Fruit fly (Drosophila melanogaster) whole organism, prepupa: ENCODE data around the gene CG3618.

Experiments
- Blimp-1 ChIP-seq: fragments of 200-800 bp; sonication (Bioruptor generic); optimal IDR thresholded peaks from 3 replicates; lab custom pipeline; 2017; ENCODE audit warnings: missing biosample characterization, missing genetic modification characterization, mild to moderate bottlenecking, moderate library complexity, missing genetic modification reagents
- CG11294 ChIP-seq: fragments of 200-800 bp; sonication (Bioruptor generic); IDR thresholded peaks from 2 replicates; pipeline ENCODE4 v1.3.6; 2022; ENCODE audit warnings: missing biosample characterization, missing genetic modification characterization
- CG11762 ChIP-seq: fragments of 200-800 bp; sonication (Bioruptor generic); optimal IDR thresholded peaks from 3 replicates; lab custom pipeline; 2016; ENCODE audit warnings: missing biosample characterization, missing genetic modification characterization; ENCODE audit not compliant: insufficient read depth
- CG11902 ChIP-seq: fragments of 200-800 bp; sonication (Bioruptor generic); optimal IDR thresholded peaks from 3 replicates; lab custom pipeline; 2016; ENCODE audit warnings: missing biosample characterization, missing genetic modification characterization
- CG15336 ChIP-seq: fragments of 200-800 bp; sonication (Bioruptor generic); IDR thresholded peaks from 2 replicates; pipeline ENCODE4 v1.3.6; 2022; ENCODE audit warnings: missing biosample characterization, missing genetic modification characterization
- CG1621 ChIP-seq: fragments of 200-800 bp; sonication (Bioruptor generic); optimal IDR thresholded peaks from 3 replicates; lab custom pipeline; 2018; ENCODE audit warnings: missing biosample characterization, mild to moderate bottlenecking, missing genetic modification characterization
- CG3032 ChIP-seq: fragments of 200-800 bp; optimal IDR thresholded peaks from 2 replicates; lab custom pipeline; 2019; ENCODE audit warnings: missing biosample characterization, mild to moderate bottlenecking, missing genetic modification characterization, moderate library complexity
- CG31627 ChIP-seq: fragments of 200-800 bp; sonication (Bioruptor generic); optimal IDR thresholded peaks from 3 replicates; lab custom pipeline; 2016; ENCODE audit warnings: missing biosample characterization, missing genetic modification characterization
- CG34406 ChIP-seq: fragments of 200-800 bp; sonication (Bioruptor generic); optimal IDR thresholded peaks from 3 replicates; lab custom pipeline; 2016; ENCODE audit warnings: missing biosample characterization, missing genetic modification characterization
- CG3919 ChIP-seq: fragments of 200-800 bp; sonication (Bioruptor generic); optimal IDR thresholded peaks from 3 replicates; lab custom pipeline; 2016; ENCODE audit warnings: missing biosample characterization, missing genetic modification characterization
- CG6163 ChIP-seq: fragments of 200-800 bp; sonication (Bioruptor generic); IDR thresholded peaks from 3 replicates; pipeline ENCODE4 v1.3.6; 2022; ENCODE audit warnings: missing biosample characterization, missing genetic modification characterization
- CG6854 ChIP-seq: fragments of 200-800 bp; sonication (Bioruptor generic); optimal IDR thresholded peaks from 2 replicates; lab custom pipeline; 2017; ENCODE audit warnings: missing biosample characterization, mild to moderate bottlenecking, missing genetic modification characterization
- CG8319 ChIP-seq: fragments of 200-800 bp; sonication (Bioruptor generic); optimal IDR thresholded peaks from 3 replicates; lab custom pipeline; 2016; ENCODE audit warnings: missing biosample characterization, missing genetic modification characterization
- CG8632 ChIP-seq: fragments of 200-800 bp; sonication (Bioruptor generic); optimal IDR thresholded peaks from 3 replicates; lab custom pipeline; 2016; ENCODE audit warnings: missing biosample characterization, missing genetic modification characterization
- CG9139 ChIP-seq: fragments of 200-800 bp; sonication (Bioruptor generic); optimal IDR thresholded peaks from 3 replicates; lab custom pipeline; 2017; ENCODE audit warnings: missing biosample characterization, mild to moderate bottlenecking, missing genetic modification characterization
- Eip78C ChIP-seq: fragments of 200-800 bp; sonication (Bioruptor generic); peaks from one replicate; lab custom pipeline; 2016; ENCODE audit warnings: missing biosample characterization, missing genetic modification characterization
- Gug ChIP-seq: fragments of 200-800 bp; sonication (Bioruptor generic); IDR thresholded peaks from 2 replicates; pipeline ENCODE4 v1.3.6; 2022; ENCODE audit warnings: missing biosample characterization, missing genetic modification characterization
- Hr4 ChIP-seq: fragments of 200-800 bp; sonication (Bioruptor generic); optimal IDR thresholded peaks from 3 replicates; lab custom pipeline; 2016; ENCODE audit warnings: missing biosample characterization, missing genetic modification characterization
- Met ChIP-seq: fragments of 200-800 bp; sonication (Bioruptor generic); optimal IDR thresholded peaks from 3 replicates; lab custom pipeline; 2016; ENCODE audit warnings: missing biosample characterization, missing genetic modification characterization
- OdsH ChIP-seq: fragments of 200-800 bp; sonication (Bioruptor generic); optimal IDR thresholded peaks from 3 replicates; lab custom pipeline; 2016; ENCODE audit warnings: missing biosample characterization, missing genetic modification characterization
- Smox ChIP-seq: fragments of 200-800 bp; sonication (Bioruptor generic); optimal IDR thresholded peaks from 3 replicates; lab custom pipeline; 2016; ENCODE audit warnings: missing biosample characterization, missing genetic modification characterization
- Sox102F ChIP-seq: fragments of 200-800 bp; sonication (Bioruptor generic); optimal IDR thresholded peaks from 2 replicates; lab custom pipeline; 2016; ENCODE audit warnings: missing biosample characterization, mild to moderate bottlenecking, missing genetic modification characterization
- Sox15 ChIP-seq: fragments of 200-800 bp; sonication (Bioruptor generic); optimal IDR thresholded peaks from 3 replicates; lab custom pipeline; 2016; ENCODE audit warnings: missing biosample characterization, missing genetic modification characterization
- acj6 ChIP-seq: fragments of 200-800 bp; sonication (Bioruptor generic); optimal IDR thresholded peaks from 3 replicates; lab custom pipeline; 2016; ENCODE audit warnings: missing biosample characterization, missing genetic modification characterization
- dac ChIP-seq: fragments of 200-800 bp; sonication (Bioruptor generic); optimal IDR thresholded peaks from 2 replicates; lab custom pipeline; 2017; ENCODE audit warnings: missing biosample characterization, mild to moderate bottlenecking, missing genetic modification characterization
- dsx ChIP-seq: fragments of 200-800 bp; optimal IDR thresholded peaks from 3 replicates; lab custom pipeline; 2019; ENCODE audit warnings: missing biosample characterization, mild to moderate bottlenecking, missing genetic modification characterization, moderate library complexity; ENCODE audit not compliant: poor library complexity, severe bottlenecking
- eg ChIP-seq: fragments of 200-800 bp; sonication (Bioruptor generic); IDR thresholded peaks from 3 replicates; pipeline ENCODE4 v1.3.6; 2022; ENCODE audit warnings: missing biosample characterization, missing genetic modification characterization
- esn ChIP-seq: fragments of 200-800 bp; sonication (Bioruptor generic); optimal IDR thresholded peaks from 2 replicates; lab custom pipeline; 2016; ENCODE audit warnings: missing biosample characterization, mild to moderate bottlenecking, missing genetic modification characterization, moderate library complexity
- fd59A ChIP-seq: fragments of 200-800 bp; sonication (Bioruptor generic); optimal IDR thresholded peaks from 2 replicates; lab custom pipeline; 2017; ENCODE audit warnings: missing biosample characterization, mild to moderate bottlenecking, missing genetic modification characterization, missing genetic modification reagents
- lz ChIP-seq: fragments of 200-800 bp; sonication (Bioruptor generic); optimal IDR thresholded peaks from 3 replicates; lab custom pipeline; 2016; ENCODE audit warnings: missing biosample characterization, missing genetic modification characterization
- salr ChIP-seq, 2 experiments: fragments of 200-800 bp; sonication (Bioruptor generic); optimal IDR thresholded peaks; 3 replicates each; lab custom pipeline; 2016 to 2018; ENCODE audit warnings: missing biosample characterization in 2 of 2, missing genetic modification characterization in 2 of 2, mild to moderate bottlenecking in 1 of 2
- svp ChIP-seq: fragments of 200-800 bp; sonication (Bioruptor generic); peaks from one replicate; lab custom pipeline; 2016; ENCODE audit warnings: missing biosample characterization, missing genetic modification characterization
- vri ChIP-seq: fragments of 200-800 bp; sonication (Bioruptor generic); optimal IDR thresholded peaks from 3 replicates; lab custom pipeline; 2016; ENCODE audit warnings: missing biosample characterization, mild to moderate bottlenecking, missing genetic modification characterization

Gene CG3618

DNA sequence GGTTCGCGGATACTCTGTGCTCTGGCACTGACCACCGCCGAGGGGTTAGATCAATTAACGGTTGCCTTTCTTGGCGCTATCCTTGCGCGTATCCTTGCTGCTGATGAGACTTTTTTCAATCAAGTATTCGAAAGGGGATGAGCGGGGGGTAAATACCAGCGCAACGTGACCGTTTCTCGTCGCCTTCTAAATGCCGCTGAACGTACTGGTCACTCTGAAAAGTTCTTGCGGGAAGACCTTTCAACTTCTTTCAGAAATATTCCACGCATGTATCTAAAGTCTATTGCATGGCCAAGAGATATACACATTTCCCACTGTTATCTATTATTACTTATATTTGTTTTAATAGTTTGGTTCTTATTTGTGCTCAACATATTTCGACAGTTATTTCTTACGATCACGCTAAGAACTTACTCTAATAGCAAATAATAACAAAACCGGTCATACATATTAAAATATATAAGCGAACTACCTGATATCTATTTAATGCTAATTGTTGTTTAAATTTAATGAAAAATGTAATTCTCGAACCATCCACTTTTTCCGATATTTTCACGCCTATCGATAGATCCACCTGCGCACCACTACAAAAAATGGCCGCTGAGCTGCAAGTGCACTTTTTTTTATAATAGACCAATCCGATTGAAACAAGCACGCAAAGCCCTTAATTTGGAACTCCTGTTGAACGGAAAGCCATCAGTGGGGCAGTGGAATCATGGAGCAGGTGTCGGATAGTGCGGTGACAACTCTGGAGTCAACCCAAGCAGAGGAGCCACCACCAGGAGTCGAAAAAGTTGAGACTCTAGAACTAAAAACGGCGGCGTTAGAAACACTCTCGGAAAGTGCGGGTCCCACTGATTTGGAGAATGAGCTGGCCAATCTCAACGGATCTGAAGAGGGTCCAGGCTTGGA, 6.5 kb downstream of the CG3618 start, which contains the start of the genes CG3634 and HIPP1:
CG3634 (minus strand) TSS at position 185 of the 912 bp plus-strand sequence.
HIPP1 (plus strand) TSS at position 582 of the 912 bp plus-strand sequence.
- TF ChIP-seq CG1621 (peak; percentile 60), esn (GFP tag; lab: Kevin White, UChicago) (peak; percentile 37), CG3032 (tag; lab: Kevin White, UChicago) (peak; percentile 10), acj6 (GFP tag; lab: Kevin White, UChicago) (no peak)

DNA sequence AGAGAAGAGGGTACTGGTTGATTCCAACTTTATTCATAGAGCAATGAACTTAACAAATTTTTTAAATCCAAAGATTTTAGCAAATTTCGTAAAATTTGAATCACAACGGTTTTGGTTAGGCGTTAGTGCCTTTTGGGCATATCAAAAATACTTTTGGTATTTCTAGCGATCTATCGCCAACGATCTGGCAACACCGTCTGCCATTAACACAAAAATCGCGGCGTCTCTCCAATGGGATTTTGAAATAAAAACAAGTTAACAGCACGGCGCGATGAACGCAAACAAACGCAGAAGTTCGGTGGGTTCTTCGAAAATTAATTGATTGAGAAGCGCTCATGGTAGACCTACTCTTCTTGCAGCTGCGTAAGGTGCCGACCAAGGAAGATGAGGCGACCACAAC, 15.7 kb downstream of the CG3618 start, which contains the start of gene Spc105R:
Spc105R (plus strand) TSS at position 203 of the 400 bp plus-strand sequence.
- TF ChIP-seq CG1621: no peak

DNA sequence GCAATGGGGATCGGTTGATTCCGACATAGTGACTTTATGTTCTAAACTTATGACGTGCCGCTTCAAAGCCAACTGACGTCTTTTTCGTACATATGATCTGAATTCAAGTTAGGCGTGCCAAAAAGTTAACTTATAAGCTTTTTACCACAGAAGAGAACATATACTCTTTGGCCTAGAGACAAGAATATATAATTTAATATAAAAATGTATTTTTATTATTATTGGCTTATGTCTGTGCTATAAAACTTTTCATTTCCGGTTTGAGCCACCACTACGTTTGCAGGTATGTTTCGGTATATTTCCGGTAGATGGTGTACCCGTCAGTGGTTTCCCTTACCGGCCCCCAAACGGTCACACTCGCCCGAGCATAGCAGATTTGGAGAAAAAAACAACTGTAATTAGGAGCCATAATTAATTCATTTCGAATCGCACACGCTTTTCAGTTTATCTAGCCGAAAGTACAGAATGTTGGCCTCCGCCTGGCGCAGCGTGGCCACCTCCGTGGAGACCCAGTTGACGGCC, 17.5 kb downstream of the CG3618 start, which contains the start of the genes CG3698 and tzn:
CG3698 (minus strand) TSS at position 51 of the 522 bp plus-strand sequence.
tzn (plus strand) TSS at position 321 of the 522 bp plus-strand sequence.
- TF ChIP-seq CG34406 (GFP tag; lab: Kevin White, UChicago): peak; percentile 85
- no peak; the same call in 1 of the 3 replicates for TF ChIP-seq eg
- TF ChIP-seq CG31627: peak; percentile 83
- TF ChIP-seq Gug (GFP tag; lab: Robert Waterston, UW): peak; percentile 45
- TF ChIP-seq CG11294 (GFP tag; lab: Robert Waterston, UW): peak; percentile 47
- peak in 1 of 2 experiments; percentile 90 for TF ChIP-seq salr (GFP tag; optimal IDR thresholded peaks at IDR 0.05; lab: Kevin White, UChicago)
- peak; percentile 86 for TF ChIP-seq lz (GFP tag; lab: Kevin White, UChicago)
- TF ChIP-seq vri: no peak
- TF ChIP-seq dac (GFP tag; lab: Kevin White, UChicago): peak; percentile 57
- peak; percentile 64 for TF ChIP-seq fd59A
- TF ChIP-seq acj6 (GFP tag; lab: Kevin White, UChicago): peak; percentile 86
- TF ChIP-seq CG11762 (GFP tag; lab: Kevin White, UChicago): peak; percentile 49
- TF ChIP-seq Hr4 (GFP tag; lab: Kevin White, UChicago): no peak
- TF ChIP-seq CG9139: peak; percentile 71
- TF ChIP-seq CG8632 (GFP tag; lab: Kevin White, UChicago): peak; percentile 73
- peak; percentile 61 for TF ChIP-seq Blimp-1 (GFP tag; lab: Kevin White, UChicago)
- TF ChIP-seq esn (GFP tag; lab: Kevin White, UChicago): peak; percentile 87
- no peak for TF ChIP-seq OdsH (GFP tag; lab: Kevin White, UChicago)
- peak; percentile 75 for TF ChIP-seq CG8319 (GFP tag; lab: Kevin White, UChicago)
- peak; percentile 92 for TF ChIP-seq CG6854 (GFP tag; lab: Kevin White, UChicago)
- peak; percentile 72 for TF ChIP-seq Sox15 (GFP tag; lab: Kevin White, UChicago)
- TF ChIP-seq svp: no peak
- peak; percentile 79 for TF ChIP-seq CG11902 (GFP tag; lab: Kevin White, UChicago)
- TF ChIP-seq Met: no peak
- TF ChIP-seq CG3919 (GFP tag; lab: Kevin White, UChicago): no peak
- TF ChIP-seq CG15336 (GFP tag; lab: Robert Waterston, UW): no peak
- TF ChIP-seq CG3032 (tag; lab: Kevin White, UChicago): peak; percentile 73
- peak; percentile 93 for TF ChIP-seq CG6163 (GFP tag; lab: Robert Waterston, UW)

- no peak for TF ChIP-seq vri
- no peak for TF ChIP-seq CG11902 (GFP tag; lab: Kevin White, UChicago)
- no peak for TF ChIP-seq dsx (GFP tag; lab: Kevin White, UChicago)
- no peak for TF ChIP-seq Eip78C (GFP tag; lab: Kevin White, UChicago)
- TF ChIP-seq Met: no peak
- TF ChIP-seq Smox (GFP tag; lab: Kevin White, UChicago): no peak
- no peak for TF ChIP-seq Sox102F
- TF ChIP-seq, all 60 proteins: peak for 0
These were observed 18.5 kb downstream of the CG3618 start for dm6 chr3L:20797379-20797778.
